Worm (Caenorhabditis elegans) whole organism, young adult: ENCODE measurements around the gene K02H11.9.

ENCODE experiments used
- B0035.1 ChIP-seq: sonication (generic microtip); optimal IDR thresholded peaks from 2 replicates; lab custom pipeline; 2016; ENCODE audit warnings: missing genetic modification characterization, mild to moderate bottlenecking, missing compliant biosample characterization, missing genotype, missing genetic modification reagents
- B0261.1 ChIP-seq: sonication (generic microtip); optimal IDR thresholded peaks from 2 replicates; lab custom pipeline; 2016; ENCODE audit warnings: mild to moderate bottlenecking, missing genetic modification characterization, moderate library complexity, missing compliant biosample characterization
- F10E7.11 ChIP-seq: sonication (generic microtip); optimal IDR thresholded peaks from 2 replicates; lab custom pipeline; 2017; ENCODE audit warnings: mild to moderate bottlenecking, missing genetic modification characterization, moderate library complexity, missing compliant biosample characterization
- F22D6.2 ChIP-seq: sonication (generic microtip); optimal IDR thresholded peaks from 2 replicates; lab custom pipeline; 2016; ENCODE audit warnings: mild to moderate bottlenecking, missing genetic modification characterization, missing compliant biosample characterization
- F23B12.7 ChIP-seq: sonication (generic microtip); optimal IDR thresholded peaks from 2 replicates; lab custom pipeline; 2017; ENCODE audit warnings: missing genetic modification characterization, mild to moderate bottlenecking, missing compliant biosample characterization, antibody characterized with exemption, moderate library complexity; ENCODE audit not compliant: insufficient read depth
- F37B4.10 ChIP-seq: fragments of 200-800 bp; sonication (Bioruptor generic); IDR thresholded peaks from 2 replicates; pipeline ENCODE4 v1.3.6; 2022; ENCODE audit warnings: missing genetic modification characterization, missing compliant biosample characterization
- F57A8.1 ChIP-seq: fragments of 200-800 bp; sonication (Bioruptor generic); optimal IDR thresholded peaks from 2 replicates; lab custom pipeline; 2018; ENCODE audit warnings: mild to moderate bottlenecking, missing genetic modification characterization, moderate library complexity, missing compliant biosample characterization
- Y56A3A.18 ChIP-seq: fragments of 200-800 bp; sonication (Bioruptor generic); IDR thresholded peaks from 2 replicates; pipeline ENCODE4 v1.3.6; 2022; ENCODE audit warnings: missing genetic modification reagents, missing genetic modification characterization, missing compliant biosample characterization
- Y79H2A.3 ChIP-seq: fragments of 200-800 bp; sonication (Bioruptor generic); conservative IDR thresholded peaks from 2 replicates; pipeline ENCODE4 v1.3.6; 2022; ENCODE audit warnings: missing genetic modification reagents, missing genetic modification characterization, missing compliant biosample characterization
- ama-1 ChIP-seq, 3 experiments: fragments of 150-350 bp in 1 of 3; sonication (generic microtip) in 2 of 3; optimal IDR thresholded peaks; 2 replicates each; lab custom pipeline; 2014 to 2018; ENCODE audit warnings: missing biosample characterization in 2 of 3, missing genetic modification characterization in 2 of 3, missing genetic modification reagents in 2 of 3
- aptf-2 ChIP-seq: fragments of 200-800 bp; sonication (Bioruptor generic); conservative IDR thresholded peaks from 2 replicates; pipeline ENCODE4 v1.3.6; 2022; ENCODE audit warnings: missing genetic modification reagents, missing genetic modification characterization, missing compliant biosample characterization
- aptf-3 ChIP-seq: fragments of 200-800 bp; sonication (Bioruptor generic); IDR thresholded peaks from 2 replicates; pipeline ENCODE4 v1.3.6; 2022; ENCODE audit warnings: missing genetic modification characterization, missing compliant biosample characterization
- atf-7 ChIP-seq: sonication (generic microtip); optimal IDR thresholded peaks from 2 replicates; lab custom pipeline; 2017; ENCODE audit warnings: mild to moderate bottlenecking, missing genetic modification characterization, missing compliant biosample characterization
- attf-3 ChIP-seq: fragments of 200-800 bp; sonication (Bioruptor generic); conservative IDR thresholded peaks from 2 replicates; pipeline ENCODE4 v1.3.6; 2022; ENCODE audit warnings: missing genetic modification reagents, missing genetic modification characterization, missing compliant biosample characterization
- attf-5 ChIP-seq: fragments of 200-800 bp; sonication (Bioruptor generic); optimal IDR thresholded peaks from 2 replicates; lab custom pipeline; 2018; ENCODE audit warnings: mild to moderate bottlenecking, missing genetic modification characterization, missing compliant biosample characterization
- cebp-2 ChIP-seq: fragments of 200-800 bp; sonication (Bioruptor generic); IDR thresholded peaks from 2 replicates; pipeline ENCODE4 v1.3.6; 2022; ENCODE audit warnings: missing genetic modification characterization, missing compliant biosample characterization
- ceh-91 ChIP-seq: fragments of 200-800 bp; sonication (Bioruptor generic); IDR thresholded peaks from 2 replicates; pipeline ENCODE4 v1.3.6; 2022; ENCODE audit warnings: missing genetic modification reagents, missing genetic modification characterization, missing compliant biosample characterization
- dox-1 ChIP-seq: fragments of 200-800 bp; sonication (Bioruptor generic); IDR thresholded peaks from 2 replicates; pipeline ENCODE4 v1.3.6; 2022; ENCODE audit warnings: missing genetic modification reagents, missing genetic modification characterization, missing compliant biosample characterization
- egl-18 ChIP-seq: fragments of 200-800 bp; sonication (Bioruptor generic); IDR thresholded peaks from 2 replicates; pipeline ENCODE4 v1.3.6; 2022; ENCODE audit warnings: missing genetic modification reagents, missing genetic modification characterization, missing compliant biosample characterization
- ekl-4 ChIP-seq: fragments of 200-800 bp; sonication (Bioruptor generic); IDR thresholded peaks from 2 replicates; pipeline ENCODE4 v1.3.6; 2022; ENCODE audit warnings: missing genetic modification reagents, missing genetic modification characterization, missing compliant biosample characterization
- him-1 ChIP-seq: sonication (generic microtip); optimal IDR thresholded peaks from 2 replicates; lab custom pipeline; 2016; ENCODE audit warnings: missing genotype, missing genetic modification reagents, missing genetic modification characterization, missing compliant biosample characterization
- hlh-12 ChIP-seq: sonication (generic microtip); optimal IDR thresholded peaks from 2 replicates; lab custom pipeline; 2016; ENCODE audit warnings: missing genetic modification characterization, missing compliant biosample characterization
- hmg-1.2 ChIP-seq: fragments of 200-800 bp; sonication (Bioruptor generic); IDR thresholded peaks from 2 replicates; pipeline ENCODE4 v1.3.6; 2022; ENCODE audit warnings: missing genetic modification reagents, missing genetic modification characterization, missing compliant biosample characterization
- hsf-1 ChIP-seq: fragments of 200-800 bp; sonication (Bioruptor generic); IDR thresholded peaks from 2 replicates; pipeline ENCODE4 v1.3.6; 2022; ENCODE audit warnings: missing genetic modification reagents, missing genetic modification characterization, missing compliant biosample characterization
- lag-1 ChIP-seq: fragments of 200-800 bp; sonication (Bioruptor generic); IDR thresholded peaks from 2 replicates; pipeline ENCODE4 v1.3.6; 2022; ENCODE audit warnings: missing genetic modification reagents, missing genetic modification characterization, missing compliant biosample characterization
- let-526 ChIP-seq: fragments of 200-800 bp; sonication (Bioruptor generic); IDR thresholded peaks from 2 replicates; pipeline ENCODE4 v1.3.6; 2022; ENCODE audit warnings: missing genetic modification reagents, missing genetic modification characterization, missing compliant biosample characterization
- lin-26 ChIP-seq: fragments of 200-800 bp; sonication (Bioruptor generic); IDR thresholded peaks from 2 replicates; pipeline ENCODE4 v1.3.6; 2022; ENCODE audit warnings: missing genetic modification reagents, missing genetic modification characterization, missing compliant biosample characterization
- mel-28 ChIP-seq: sonication (generic microtip); optimal IDR thresholded peaks from 2 replicates; lab custom pipeline; 2016; ENCODE audit warnings: borderline replicate concordance, mild to moderate bottlenecking, missing genetic modification characterization, missing compliant biosample characterization
- mes-4 ChIP-seq: sonication (generic microtip); optimal IDR thresholded peaks from 2 replicates; lab custom pipeline; 2016; ENCODE audit warnings: missing genotype, missing genetic modification characterization, missing compliant biosample characterization
- nhr-90 ChIP-seq: sonication (generic microtip); optimal IDR thresholded peaks from 2 replicates; lab custom pipeline; 2016; ENCODE audit warnings: missing genotype, mild to moderate bottlenecking, missing genetic modification characterization, missing compliant biosample characterization
- sdz-38 ChIP-seq: sonication (generic microtip); optimal IDR thresholded peaks from 2 replicates; lab custom pipeline; 2016; ENCODE audit warnings: missing genotype, missing genetic modification characterization, missing compliant biosample characterization
- sea-2 ChIP-seq: fragments of 200-800 bp; sonication (Bioruptor generic); IDR thresholded peaks from 2 replicates; pipeline ENCODE4 v1.3.6; 2022; ENCODE audit warnings: missing genetic modification characterization, missing compliant biosample characterization
- snpc-4 ChIP-seq, 5 experiments: fragments of 150-350 bp in 1 of 5; sonication (generic microtip) in 4 of 5; optimal IDR thresholded peaks; 2 replicates each; lab custom pipeline; 2014 to 2018; ENCODE audit warnings: missing genetic modification characterization in 5 of 5, missing biosample characterization in 3 of 5, antibody characterized with exemption in 2 of 5, mild to moderate bottlenecking in 2 of 5, missing compliant biosample characterization in 2 of 5, missing genotype in 2 of 5, moderate library complexity in 2 of 5, missing genetic modification reagents in 1 of 5
- tbx-9 ChIP-seq: sonication (generic microtip); optimal IDR thresholded peaks from 2 replicates; lab custom pipeline; 2016; ENCODE audit warnings: borderline replicate concordance, missing genetic modification characterization, inconsistent platforms, missing compliant biosample characterization
- tlf-1 ChIP-seq: fragments of 200-800 bp; sonication (Bioruptor generic); optimal IDR thresholded peaks from 2 replicates; lab custom pipeline; 2018; ENCODE audit warnings: mild to moderate bottlenecking, missing genetic modification characterization, missing compliant biosample characterization
- unc-130 ChIP-seq: sonication (generic microtip); optimal IDR thresholded peaks from 2 replicates; lab custom pipeline; 2016; ENCODE audit warnings: missing genetic modification reagents, missing genetic modification characterization, missing compliant biosample characterization
- ztf-22 ChIP-seq: fragments of 200-800 bp; sonication (Bioruptor generic); optimal IDR thresholded peaks from 2 replicates; lab custom pipeline; 2018; ENCODE audit warnings: mild to moderate bottlenecking, missing genetic modification characterization, moderate library complexity, missing compliant biosample characterization
- ztf-25 ChIP-seq: fragments of 200-800 bp; sonication (Bioruptor generic); IDR thresholded peaks from 2 replicates; pipeline ENCODE4 v1.3.6; 2022; ENCODE audit warnings: missing genetic modification reagents, missing genetic modification characterization, missing compliant biosample characterization
- ztf-28 ChIP-seq: fragments of 200-800 bp; sonication (Bioruptor generic); IDR thresholded peaks from 2 replicates; pipeline ENCODE4 v1.3.6; 2022; ENCODE audit warnings: missing genetic modification reagents, missing genetic modification characterization, missing compliant biosample characterization

K02H11.9 gene

DNA sequence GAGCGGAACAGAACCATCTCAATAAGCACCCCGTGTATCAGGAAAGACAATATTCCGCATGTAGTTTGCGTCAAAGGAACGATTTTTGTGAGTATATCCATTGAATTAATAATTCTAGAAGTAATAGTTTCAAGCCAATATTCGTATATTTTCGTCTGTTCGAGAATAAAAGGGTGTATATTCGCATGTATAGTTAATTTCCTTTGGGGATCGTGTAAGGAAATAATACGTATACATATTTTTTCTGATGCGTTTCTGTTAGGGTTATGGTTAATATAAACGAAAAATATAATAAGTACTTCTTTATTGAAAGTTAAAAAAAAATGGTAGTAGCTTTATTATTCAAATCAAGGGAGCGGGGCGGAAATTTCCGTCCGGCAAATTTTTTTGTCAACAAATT, 8.9 kb downstream of the K02H11.9 start, which contains the start of gene str-236:
str-236 (minus strand) TSS at position 101 of the 400 bp plus-strand sequence.
- TF ChIP-seq B0035.1 (tag; lab: Kevin White, UChicago) (no peak), mel-28 (no peak), ztf-22 (GFP tag; lab: Kevin White, UChicago) (no peak), F10E7.11 (tag; lab: Kevin White, UChicago) (no peak), attf-5 (GFP tag; lab: Kevin White, UChicago) (no peak), lag-1 (no peak), him-1 (tag; lab: Kevin White, UChicago) (no peak), let-526 (GFP tag; lab: Robert Waterston, UW) (no peak), cebp-2 (GFP tag; lab: Robert Waterston, UW) (no peak), nhr-90 (tag; lab: Kevin White, UChicago) (no peak), tlf-1 (GFP tag; lab: Kevin White, UChicago) (no peak), Y56A3A.18 (GFP tag; lab: Robert Waterston, UW) (no peak), F57A8.1 (GFP tag; lab: Kevin White, UChicago) (no peak), ekl-4 (GFP tag; lab: Robert Waterston, UW) (no peak), B0261.1 (tag; lab: Kevin White, UChicago) (no peak), sea-2 (GFP tag; lab: Robert Waterston, UW) (no peak)

DNA sequence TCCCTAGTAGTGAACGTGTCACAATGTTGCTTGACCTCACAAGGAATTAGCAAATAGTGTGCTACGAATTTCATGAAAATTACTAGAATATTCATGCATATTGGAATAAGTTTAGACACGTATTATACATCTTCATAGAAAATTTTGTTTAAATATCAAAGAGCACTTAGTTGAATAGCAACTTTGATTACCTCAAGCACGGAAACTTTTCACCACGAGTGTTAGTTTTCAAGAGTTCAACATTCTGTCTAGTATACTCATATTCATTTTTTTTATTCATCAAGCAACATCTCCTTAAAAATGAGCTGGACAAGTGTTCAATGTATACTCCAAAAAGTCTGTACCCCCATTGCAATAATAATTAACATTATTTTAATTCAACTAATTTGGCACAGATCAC, 14.4 kb downstream of the K02H11.9 start, which contains the start of gene str-243:
str-243 (plus strand) TSS at position 301 of the 400 bp plus-strand sequence.
- TF ChIP-seq hlh-12 (tag; lab: Kevin White, UChicago) (no peak), attf-3 (GFP tag; lab: Robert Waterston, UW) (no peak), atf-7 (tag; lab: Kevin White, UChicago) (no peak), ztf-28 (GFP tag; lab: Robert Waterston, UW) (no peak), snpc-4 (GFP tag; optimal IDR thresholded peaks at IDR 0.05; lab: Kevin White, UChicago) (no peak), snpc-4 (tag; optimal IDR thresholded peaks at IDR 0.05; lab: Kevin White, UChicago) (no peak), aptf-2 (GFP tag; lab: Robert Waterston, UW) (no peak), ama-1 (optimal IDR thresholded peaks at IDR 0.05; lab: Kevin White, UChicago) (no peak), ama-1 (GFP tag; optimal IDR thresholded peaks at IDR 0.05; lab: Kevin White, UChicago) (no peak), ceh-91 (no peak)
- TF ChIP-seq, all 124 proteins: peak for 0

DNA sequence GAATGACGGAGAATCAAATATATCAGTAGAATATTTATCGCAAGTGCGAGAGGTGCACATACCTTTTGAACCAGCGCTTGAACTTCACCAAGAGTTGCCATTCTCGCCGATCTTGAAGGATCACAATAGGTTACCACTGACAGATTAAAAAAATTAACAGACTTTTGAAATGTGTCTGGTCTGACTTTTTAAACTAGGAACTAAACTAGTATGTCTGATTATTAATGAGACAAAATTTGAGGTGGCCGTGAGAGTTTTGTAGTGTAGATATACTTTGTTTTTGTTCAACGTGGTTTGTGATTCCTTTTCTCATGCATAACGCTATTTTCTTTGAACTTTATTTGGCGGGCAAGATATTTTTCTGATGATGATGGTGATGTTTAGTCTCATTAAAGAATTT, 15.0 kb downstream of the K02H11.9 start, which contains the start of gene str-240:
str-240 (minus strand) TSS at position 101 of the 400 bp plus-strand sequence.
- TF ChIP-seq lin-26 (GFP tag; lab: Robert Waterston, UW) (no peak), unc-130 (GFP tag; lab: Kevin White, UChicago) (no peak), mes-4 (tag; lab: Kevin White, UChicago) (no peak), him-1 (tag; lab: Kevin White, UChicago) (no peak), tbx-9 (tag; lab: Kevin White, UChicago) (no peak), F23B12.7 (tag; lab: Kevin White, UChicago) (no peak), dox-1 (GFP tag; lab: Robert Waterston, UW) (no peak), sdz-38 (tag; lab: Kevin White, UChicago) (no peak), hmg-1.2 (GFP tag; lab: Robert Waterston, UW) (no peak), aptf-2 (GFP tag; lab: Robert Waterston, UW) (no peak)
- TF ChIP-seq, all 124 proteins: peak for 0

DNA sequence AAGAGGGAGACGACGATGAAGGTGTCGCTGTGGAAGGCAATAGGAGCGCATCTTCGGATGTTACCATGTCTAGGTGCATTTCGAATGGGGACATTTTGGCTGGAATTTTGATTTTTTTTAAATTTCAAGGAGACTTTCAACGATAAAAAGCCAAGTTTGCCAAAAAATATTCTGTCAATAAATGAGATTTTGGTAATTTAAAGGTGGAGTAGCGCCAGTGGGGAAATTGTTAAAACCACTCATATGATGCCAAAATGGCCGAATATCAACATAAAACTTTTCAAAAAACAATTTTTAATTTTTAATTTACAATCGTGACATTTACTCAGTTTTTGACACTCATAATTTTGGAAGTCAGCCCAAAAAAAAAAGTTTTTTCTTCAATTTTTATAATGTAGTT, 25.3 kb downstream of the K02H11.9 start, which contains the start of gene nhr-260:
nhr-260 (minus strand) TSS at position 101 of the 400 bp plus-strand sequence.
- TF ChIP-seq attf-3 (GFP tag; lab: Robert Waterston, UW) (no peak), atf-7 (tag; lab: Kevin White, UChicago) (no peak), ztf-25 (GFP tag; lab: Robert Waterston, UW) (no peak), F37B4.10 (GFP tag; lab: Robert Waterston, UW) (no peak), hsf-1 (no peak), mes-4 (tag; lab: Kevin White, UChicago) (no peak), let-526 (GFP tag; lab: Robert Waterston, UW) (no peak), Y79H2A.3 (GFP tag; lab: Robert Waterston, UW) (no peak), egl-18 (GFP tag; lab: Robert Waterston, UW) (no peak), F22D6.2 (tag; lab: Kevin White, UChicago) (no peak), aptf-3 (GFP tag; lab: Robert Waterston, UW) (no peak), B0035.1 (tag; lab: Kevin White, UChicago) (no peak), snpc-4 (GFP tag; optimal IDR thresholded peaks at IDR 0.05; lab: Kevin White, UChicago) (no peak), snpc-4 (tag; optimal IDR thresholded peaks at IDR 0.05; lab: Kevin White, UChicago) (no peak)
